Fruit fly (Drosophila melanogaster) Kc167 (cell line): ENCODE results near the gene Itgbn.

Source experiments
- Myc ChIP-seq: fragments of >200 bp; optimal IDR thresholded peaks from 2 replicates; lab custom pipeline; 2017; ENCODE audit warnings: missing external identifiers
- Sin3A ChIP-seq: fragments of >200 bp; optimal IDR thresholded peaks from 2 replicates; lab custom pipeline; 2018; ENCODE audit warnings: missing external identifiers
- h ChIP-seq: fragments of >200 bp; optimal IDR thresholded peaks from 3 replicates; lab custom pipeline; 2018; ENCODE audit warnings: missing external identifiers
- insv ChIP-seq: fragments of >200 bp; optimal IDR thresholded peaks from 3 replicates; lab custom pipeline; 2018; ENCODE audit warnings: missing external identifiers
- psq ChIP-seq: fragments of >200 bp; optimal IDR thresholded peaks from 2 replicates; lab custom pipeline; 2017; ENCODE audit warnings: missing external identifiers
- ttk ChIP-seq: sonication (Bioruptor generic); optimal IDR thresholded peaks from 2 replicates; lab custom pipeline; 2017; ENCODE audit warnings: missing external identifiers

- TF ChIP-seq Myc (lab: Kevin White, UChicago) = no peak
- TF ChIP-seq psq = no peak
- TF ChIP-seq insv (lab: Kevin White, UChicago) = no peak
- TF ChIP-seq Sin3A = no peak
- no peak for TF ChIP-seq h (lab: Kevin White, UChicago)
- TF ChIP-seq ttk (lab: Kevin White, UChicago) = no peak
Observed at dm6 chr2L:21008613-21009012, 44.2 kb upstream of the Itgbn start.
